Worm (Caenorhabditis elegans) whole organism, L3 larva: ENCODE results near the gene W02A2.12.

Experiments
- R02D3.7 ChIP-seq: fragments of 150-350 bp; optimal IDR thresholded peaks from 2 replicates; lab custom pipeline; 2014; ENCODE audit warnings: missing biosample characterization, missing genetic modification characterization
- ZK546.5 ChIP-seq: sonication (generic microtip); optimal IDR thresholded peaks from 2 replicates; lab custom pipeline; 2017; ENCODE audit warnings: missing biosample characterization, missing genetic modification characterization
- aly-2 ChIP-seq: fragments of 150-350 bp; optimal IDR thresholded peaks from 2 replicates; lab custom pipeline; 2014; ENCODE audit warnings: missing biosample characterization, missing genetic modification characterization
- ama-1 ChIP-seq: fragments of 150-350 bp; optimal IDR thresholded peaks from 2 replicates; lab custom pipeline; 2018
- ceh-16 ChIP-seq: sonication (generic microtip); optimal IDR thresholded peaks from 2 replicates; lab custom pipeline; 2017; ENCODE audit warnings: missing biosample characterization, missing genetic modification characterization
- ceh-28 ChIP-seq: fragments of 150-350 bp; optimal IDR thresholded peaks from 2 replicates; lab custom pipeline; 2014; ENCODE audit warnings: missing biosample characterization, missing genetic modification reagents, missing genetic modification characterization
- ceh-82 ChIP-seq: fragments of 150-350 bp; optimal IDR thresholded peaks from 2 replicates; lab custom pipeline; 2014; ENCODE audit warnings: missing biosample characterization, missing genetic modification characterization
- ceh-9 ChIP-seq: sonication (generic microtip); optimal IDR thresholded peaks from 2 replicates; lab custom pipeline; 2018; ENCODE audit warnings: missing biosample characterization, missing genetic modification characterization
- daf-12 ChIP-seq: fragments of 150-350 bp; optimal IDR thresholded peaks from 2 replicates; lab custom pipeline; 2014; ENCODE audit warnings: missing biosample characterization, missing genetic modification reagents, missing genetic modification characterization
- egl-27 ChIP-seq: sonication (generic microtip); optimal IDR thresholded peaks from 4 replicates; lab custom pipeline; 2017; ENCODE audit warnings: missing biosample characterization, missing genetic modification reagents, missing genetic modification characterization
- egl-5 ChIP-seq: fragments of 150-350 bp; optimal IDR thresholded peaks from 2 replicates; lab custom pipeline; 2017; ENCODE audit warnings: missing biosample characterization, missing genetic modification reagents, missing genetic modification characterization, inconsistent platforms
- elt-1 ChIP-seq: fragments of 150-350 bp; optimal IDR thresholded peaks from 2 replicates; lab custom pipeline; 2014; ENCODE audit warnings: missing biosample characterization, missing genetic modification characterization
- elt-2 ChIP-seq: sonication (generic microtip); optimal IDR thresholded peaks from 2 replicates; lab custom pipeline; 2016; ENCODE audit warnings: missing genetic modification reagents, mild to moderate bottlenecking, missing genetic modification characterization, missing compliant biosample characterization
- elt-3 ChIP-seq, 3 experiments: fragments of 150-350 bp in 1 of 3; sonication (generic microtip) in 2 of 3; optimal IDR thresholded peaks; 2 replicates in 2 of 3; 4 replicates in 1 of 3; lab custom pipeline; 2014 to 2017; ENCODE audit warnings: missing biosample characterization in 3 of 3, missing genetic modification characterization in 3 of 3
- eor-1 ChIP-seq, 2 experiments: fragments of 150-350 bp; optimal IDR thresholded peaks; 2 replicates each; lab custom pipeline; 2014 to 2018; ENCODE audit warnings: missing biosample characterization in 2 of 2, missing genetic modification characterization in 2 of 2
- fkh-10 ChIP-seq: sonication (generic microtip); optimal IDR thresholded peaks from 2 replicates; lab custom pipeline; 2017; ENCODE audit warnings: missing biosample characterization, missing genetic modification reagents, missing genetic modification characterization
- fkh-2 ChIP-seq: fragments of 150-350 bp; optimal IDR thresholded peaks from 2 replicates; lab custom pipeline; 2014; ENCODE audit warnings: missing biosample characterization, missing genetic modification reagents, missing genetic modification characterization
- fos-1 ChIP-seq: fragments of 150-350 bp; optimal IDR thresholded peaks from 2 replicates; lab custom pipeline; 2014; ENCODE audit warnings: missing biosample characterization, missing genetic modification characterization
- hmg-11 ChIP-seq: sonication (generic microtip); optimal IDR thresholded peaks from 2 replicates; lab custom pipeline; 2016; ENCODE audit warnings: missing genetic modification characterization, missing compliant biosample characterization
- jun-1 ChIP-seq: fragments of 150-350 bp; optimal IDR thresholded peaks from 2 replicates; lab custom pipeline; 2014; ENCODE audit warnings: missing biosample characterization, missing genetic modification reagents, missing genetic modification characterization
- lin-15B ChIP-seq: fragments of 150-350 bp; optimal IDR thresholded peaks from 2 replicates; lab custom pipeline; 2014; ENCODE audit warnings: missing biosample characterization, missing genetic modification characterization
- lin-39 ChIP-seq: fragments of 150-350 bp; optimal IDR thresholded peaks from 2 replicates; lab custom pipeline; 2018; ENCODE audit warnings: missing biosample characterization, missing genetic modification reagents, missing genetic modification characterization
- lsy-12 ChIP-seq: sonication (generic microtip); optimal IDR thresholded peaks from 2 replicates; lab custom pipeline; 2016; ENCODE audit warnings: mild to moderate bottlenecking, missing genetic modification characterization, missing compliant biosample characterization
- mdl-1 ChIP-seq: fragments of 150-350 bp; optimal IDR thresholded peaks from 2 replicates; lab custom pipeline; 2014; ENCODE audit warnings: missing biosample characterization, missing genetic modification characterization
- mml-1 ChIP-seq: fragments of 150-350 bp; sonication (generic microtip); optimal IDR thresholded peaks from 3 replicates; lab custom pipeline; 2014; ENCODE audit warnings: missing biosample characterization, missing genetic modification characterization
- nfya-1 ChIP-seq: sonication (generic microtip); optimal IDR thresholded peaks from 2 replicates; lab custom pipeline; 2017; ENCODE audit warnings: missing genetic modification characterization, mild to moderate bottlenecking, missing compliant biosample characterization, antibody characterized with exemption, moderate library complexity; ENCODE audit not compliant: insufficient read depth
- nhr-11 ChIP-seq: fragments of 150-350 bp; optimal IDR thresholded peaks from 2 replicates; lab custom pipeline; 2014; ENCODE audit warnings: missing biosample characterization, missing genetic modification characterization
- nhr-12 ChIP-seq: fragments of 150-350 bp; optimal IDR thresholded peaks from 2 replicates; lab custom pipeline; 2014; ENCODE audit warnings: missing biosample characterization, missing genetic modification characterization
- nhr-23 ChIP-seq: fragments of 150-350 bp; optimal IDR thresholded peaks from 2 replicates; lab custom pipeline; 2014; ENCODE audit warnings: missing biosample characterization, missing genetic modification reagents, missing genetic modification characterization
- nhr-25 ChIP-seq: sonication (generic microtip); optimal IDR thresholded peaks from 2 replicates; lab custom pipeline; 2017; ENCODE audit warnings: missing biosample characterization, missing genetic modification characterization
- nhr-28 ChIP-seq: fragments of 150-350 bp; optimal IDR thresholded peaks from 2 replicates; lab custom pipeline; 2014; ENCODE audit warnings: missing biosample characterization, missing genetic modification characterization
- nhr-43 ChIP-seq: sonication (generic microtip); optimal IDR thresholded peaks from 2 replicates; lab custom pipeline; 2016; ENCODE audit warnings: mild to moderate bottlenecking, missing genetic modification characterization, missing compliant biosample characterization; ENCODE audit not compliant: poor library complexity, severe bottlenecking
- nhr-67 ChIP-seq: fragments of 150-350 bp; optimal IDR thresholded peaks from 2 replicates; lab custom pipeline; 2014; ENCODE audit warnings: missing biosample characterization, missing genetic modification characterization
- nhr-76 ChIP-seq: fragments of 150-350 bp; sonication (generic microtip); optimal IDR thresholded peaks from 5 replicates; lab custom pipeline; 2014; ENCODE audit warnings: missing biosample characterization, missing genetic modification characterization
- nhr-77 ChIP-seq: fragments of 150-350 bp; optimal IDR thresholded peaks from 2 replicates; lab custom pipeline; 2014; ENCODE audit warnings: missing biosample characterization, missing genetic modification characterization
- pha-4 ChIP-seq: fragments of 150-350 bp; optimal IDR thresholded peaks from 2 replicates; lab custom pipeline; 2014; ENCODE audit warnings: missing biosample characterization, missing genetic modification reagents, missing genetic modification characterization
- pqm-1 ChIP-seq: fragments of 150-350 bp; optimal IDR thresholded peaks from 2 replicates; lab custom pipeline; 2017; ENCODE audit warnings: missing biosample characterization, missing genetic modification characterization, inconsistent platforms
- sea-2 ChIP-seq: fragments of 150-350 bp; sonication (generic microtip); optimal IDR thresholded peaks from 4 replicates; lab custom pipeline; 2014; ENCODE audit warnings: missing biosample characterization, missing genetic modification reagents, missing genetic modification characterization
- skn-1 ChIP-seq: fragments of 150-350 bp; optimal IDR thresholded peaks from 2 replicates; lab custom pipeline; 2014; ENCODE audit warnings: missing biosample characterization, missing genetic modification characterization
- snpc-4 ChIP-seq: fragments of 150-350 bp; optimal IDR thresholded peaks from 2 replicates; lab custom pipeline; 2014; ENCODE audit warnings: missing biosample characterization, missing genetic modification characterization
- tbx-2 ChIP-seq: sonication (generic microtip); optimal IDR thresholded peaks from 2 replicates; lab custom pipeline; 2016; ENCODE audit warnings: mild to moderate bottlenecking, missing genetic modification characterization, missing compliant biosample characterization
- unc-39 ChIP-seq: sonication (generic microtip); optimal IDR thresholded peaks from 4 replicates; lab custom pipeline; 2017; ENCODE audit warnings: missing biosample characterization, missing genetic modification characterization
- unc-62 ChIP-seq: fragments of 150-350 bp; sonication (generic microtip); optimal IDR thresholded peaks from 4 replicates; lab custom pipeline; 2014; ENCODE audit warnings: missing biosample characterization, missing genetic modification reagents, missing genetic modification characterization
- zag-1 ChIP-seq: fragments of 150-350 bp; optimal IDR thresholded peaks from 2 replicates; lab custom pipeline; 2014; ENCODE audit warnings: missing biosample characterization, missing genetic modification characterization
- ztf-11 ChIP-seq: fragments of 150-350 bp; optimal IDR thresholded peaks from 2 replicates; lab custom pipeline; 2014; ENCODE audit warnings: missing biosample characterization, missing genetic modification characterization
- ztf-4 ChIP-seq: fragments of 150-350 bp; optimal IDR thresholded peaks from 2 replicates; lab custom pipeline; 2014; ENCODE audit warnings: missing biosample characterization, missing genetic modification characterization

The W02A2.12 gene

DNA sequence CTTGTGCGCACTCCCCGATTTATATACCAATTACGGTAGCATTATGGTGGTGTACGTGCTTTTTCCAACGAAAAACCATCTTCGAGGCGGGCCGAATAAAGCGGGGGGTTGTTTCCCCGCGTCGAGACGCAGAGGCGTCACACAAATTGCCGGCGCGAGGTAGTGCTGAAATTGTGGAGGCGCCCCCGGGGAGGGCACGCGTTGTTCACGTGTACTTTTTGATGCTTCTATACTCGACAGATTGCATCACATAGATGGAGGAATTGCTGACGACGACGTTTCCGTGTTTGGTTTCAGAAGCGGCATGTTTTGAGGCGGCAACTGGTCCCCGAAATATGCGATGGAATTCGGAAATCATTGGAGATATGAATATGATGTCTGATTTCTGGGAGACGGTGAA is 46.6 kb upstream of the W02A2.12 start:
- TF ChIP-seq tbx-2 (tag; lab: Kevin White, UChicago) (peak; percentile 73), nhr-43 (peak; percentile 93), snpc-4 (peak; percentile 5), elt-2 (tag; lab: Kevin White, UChicago) (peak; percentile 91), fkh-10 (GFP tag; lab: Kevin White, UChicago) (peak; percentile 70), skn-1 (peak; percentile 6), egl-27 (tag; lab: Kevin White, UChicago) (peak; percentile 66), ceh-9 (tag; lab: Kevin White, UChicago) (no peak), ZK546.5 (tag; lab: Kevin White, UChicago) (no peak), unc-62 (GFP tag; lab: Kevin White, UChicago) (peak; percentile 81), mml-1 (tag; lab: Kevin White, UChicago) (peak; percentile 100), R02D3.7 (tag; lab: Kevin White, UChicago) (peak; percentile 66), daf-12 (tag; lab: Kevin White, UChicago) (no peak), egl-5 (tag; lab: Kevin White, UChicago) (peak; percentile 25), nhr-11 (peak; percentile 59), elt-1 (tag; lab: Kevin White, UChicago) (peak; percentile 62), nhr-77 (no peak), nhr-23 (tag; lab: Kevin White, UChicago) (peak; percentile 82), mdl-1 (tag; lab: Kevin White, UChicago) (peak; percentile 63), aly-2 (tag; lab: Kevin White, UChicago) (no peak), fkh-2 (tag; lab: Kevin White, UChicago) (no peak), jun-1 (peak; percentile 87), lin-39 (peak; percentile 95), nhr-67 (tag; lab: Kevin White, UChicago) (no peak), nhr-76 (tag; lab: Kevin White, UChicago) (no peak), elt-3 (tag; optimal IDR thresholded peaks at IDR 0.05; lab: Kevin White, UChicago) (peak in 1 of 3 experiments; percentile 54), nhr-28 (tag; lab: Kevin White, UChicago) (no peak), ceh-28 (tag; lab: Kevin White, UChicago) (peak; percentile 65), ztf-4 (tag; lab: Kevin White, UChicago) (peak; percentile 38), fos-1 (peak; percentile 18), hmg-11 (tag; lab: Kevin White, UChicago) (peak; percentile 95), nhr-12 (tag; lab: Kevin White, UChicago) (no peak), pha-4 (peak; percentile 81), nhr-25 (peak; percentile 90), unc-39 (tag; lab: Kevin White, UChicago) (peak; percentile 36), nfya-1 (tag; lab: Kevin White, UChicago) (peak; percentile 91), pqm-1 (peak; percentile 65), lsy-12 (tag; lab: Kevin White, UChicago) (peak; percentile 59), lin-15B (tag; lab: Kevin White, UChicago) (peak; percentile 45), sea-2 (GFP tag; lab: Kevin White, UChicago) (no peak)

DNA sequence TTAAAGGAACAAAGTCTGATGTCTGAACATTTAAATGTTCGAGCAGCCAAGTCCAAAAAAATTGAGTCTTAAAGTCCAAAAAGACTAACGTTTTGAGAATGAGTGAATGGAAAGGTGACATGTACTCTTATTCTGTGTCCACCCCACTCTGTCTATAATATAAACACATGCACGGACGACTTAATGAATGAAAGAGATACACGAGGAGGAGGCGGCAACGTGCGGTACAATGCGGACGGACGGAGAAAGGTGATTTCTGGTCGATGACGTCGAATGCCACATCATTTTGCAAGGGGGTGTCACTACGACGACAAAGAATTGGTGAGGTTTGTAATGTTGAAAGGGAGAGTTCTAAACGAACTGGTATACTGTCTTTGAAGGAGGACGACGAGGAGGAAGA is 46.1 kb upstream of the W02A2.12 start:
- TF ChIP-seq nhr-11 = no peak
- no peak for TF ChIP-seq unc-39 (tag; lab: Kevin White, UChicago)
- TF ChIP-seq ZK546.5 (tag; lab: Kevin White, UChicago) = no peak
- TF ChIP-seq nhr-77 = no peak
- TF ChIP-seq elt-3 (tag; optimal IDR thresholded peaks at IDR 0.05; lab: Kevin White, UChicago) = no peak
- no peak for TF ChIP-seq ceh-28 (tag; lab: Kevin White, UChicago)
- no peak for TF ChIP-seq tbx-2 (tag; lab: Kevin White, UChicago)
- no peak for TF ChIP-seq egl-27 (tag; lab: Kevin White, UChicago)
- TF ChIP-seq ama-1 (lab: Kevin White, UChicago) = peak; percentile 1
- peak; percentile 7 for TF ChIP-seq nhr-23 (tag; lab: Kevin White, UChicago)
- TF ChIP-seq hmg-11 (tag; lab: Kevin White, UChicago) = no peak
- no peak for TF ChIP-seq pha-4
- TF ChIP-seq zag-1 (tag; lab: Kevin White, UChicago) = no peak
- no peak for TF ChIP-seq nhr-28 (tag; lab: Kevin White, UChicago)
- TF ChIP-seq snpc-4 = no peak
- TF ChIP-seq jun-1 = no peak
- TF ChIP-seq lin-39 = no peak
- TF ChIP-seq nhr-25 = peak; percentile 44
- no peak for TF ChIP-seq aly-2 (tag; lab: Kevin White, UChicago)
- no peak for TF ChIP-seq fkh-10 (GFP tag; lab: Kevin White, UChicago)
- no peak for TF ChIP-seq ztf-11 (tag; lab: Kevin White, UChicago)
- peak; percentile 29 for TF ChIP-seq pqm-1
- TF ChIP-seq nhr-67 (tag; lab: Kevin White, UChicago) = no peak
- no peak for TF ChIP-seq ceh-82 (tag; lab: Kevin White, UChicago)
- peak; percentile 64 for TF ChIP-seq nhr-43
- TF ChIP-seq R02D3.7 (tag; lab: Kevin White, UChicago) = no peak
- TF ChIP-seq egl-5 (tag; lab: Kevin White, UChicago) = no peak
- TF ChIP-seq eor-1 (tag; optimal IDR thresholded peaks at IDR 0.05; lab: Kevin White, UChicago) = no peak
- no peak for TF ChIP-seq lsy-12 (tag; lab: Kevin White, UChicago)
- TF ChIP-seq mml-1 (tag; lab: Kevin White, UChicago) = no peak
- TF ChIP-seq ztf-4 (tag; lab: Kevin White, UChicago) = no peak
- TF ChIP-seq ceh-16 = no peak
- TF ChIP-seq lin-15B (tag; lab: Kevin White, UChicago) = no peak
- TF ChIP-seq skn-1 = no peak
- no peak for TF ChIP-seq nhr-12 (tag; lab: Kevin White, UChicago)
- TF ChIP-seq, all 47 proteins: peak for 5
